Worm (Caenorhabditis elegans) whole organism, L3 larva: ENCODE data around the gene vit-1.

Experiments
- ZK546.5 ChIP-seq: sonication (generic microtip); optimal IDR thresholded peaks from 2 replicates; lab custom pipeline; 2017; ENCODE audit warnings: missing biosample characterization, missing genetic modification characterization
- ceh-82 ChIP-seq: fragments of 150-350 bp; optimal IDR thresholded peaks from 2 replicates; lab custom pipeline; 2014; ENCODE audit warnings: missing biosample characterization, missing genetic modification characterization
- elt-3 ChIP-seq, 3 experiments: fragments of 150-350 bp in 1 of 3; sonication (generic microtip) in 2 of 3; optimal IDR thresholded peaks; 2 replicates in 2 of 3; 4 replicates in 1 of 3; lab custom pipeline; 2014 to 2017; ENCODE audit warnings: missing biosample characterization in 3 of 3, missing genetic modification characterization in 3 of 3
- fos-1 ChIP-seq: fragments of 150-350 bp; optimal IDR thresholded peaks from 2 replicates; lab custom pipeline; 2014; ENCODE audit warnings: missing biosample characterization, missing genetic modification characterization
- jun-1 ChIP-seq: fragments of 150-350 bp; optimal IDR thresholded peaks from 2 replicates; lab custom pipeline; 2014; ENCODE audit warnings: missing biosample characterization, missing genetic modification reagents, missing genetic modification characterization
- lin-15B ChIP-seq: fragments of 150-350 bp; optimal IDR thresholded peaks from 2 replicates; lab custom pipeline; 2014; ENCODE audit warnings: missing biosample characterization, missing genetic modification characterization
- mml-1 ChIP-seq: fragments of 150-350 bp; sonication (generic microtip); optimal IDR thresholded peaks from 3 replicates; lab custom pipeline; 2014; ENCODE audit warnings: missing biosample characterization, missing genetic modification characterization
- nhr-237 ChIP-seq: fragments of 150-350 bp; optimal IDR thresholded peaks from 2 replicates; lab custom pipeline; 2014; ENCODE audit warnings: missing biosample characterization, missing genetic modification characterization
- nhr-25 ChIP-seq: sonication (generic microtip); optimal IDR thresholded peaks from 2 replicates; lab custom pipeline; 2017; ENCODE audit warnings: missing biosample characterization, missing genetic modification characterization
- nhr-77 ChIP-seq: fragments of 150-350 bp; optimal IDR thresholded peaks from 2 replicates; lab custom pipeline; 2014; ENCODE audit warnings: missing biosample characterization, missing genetic modification characterization
- pha-4 ChIP-seq: fragments of 150-350 bp; optimal IDR thresholded peaks from 2 replicates; lab custom pipeline; 2014; ENCODE audit warnings: missing biosample characterization, missing genetic modification reagents, missing genetic modification characterization
- skn-1 ChIP-seq: fragments of 150-350 bp; optimal IDR thresholded peaks from 2 replicates; lab custom pipeline; 2014; ENCODE audit warnings: missing biosample characterization, missing genetic modification characterization
- unc-39 ChIP-seq: sonication (generic microtip); optimal IDR thresholded peaks from 4 replicates; lab custom pipeline; 2017; ENCODE audit warnings: missing biosample characterization, missing genetic modification characterization
- ztf-11 ChIP-seq: fragments of 150-350 bp; optimal IDR thresholded peaks from 2 replicates; lab custom pipeline; 2014; ENCODE audit warnings: missing biosample characterization, missing genetic modification characterization

DNA sequence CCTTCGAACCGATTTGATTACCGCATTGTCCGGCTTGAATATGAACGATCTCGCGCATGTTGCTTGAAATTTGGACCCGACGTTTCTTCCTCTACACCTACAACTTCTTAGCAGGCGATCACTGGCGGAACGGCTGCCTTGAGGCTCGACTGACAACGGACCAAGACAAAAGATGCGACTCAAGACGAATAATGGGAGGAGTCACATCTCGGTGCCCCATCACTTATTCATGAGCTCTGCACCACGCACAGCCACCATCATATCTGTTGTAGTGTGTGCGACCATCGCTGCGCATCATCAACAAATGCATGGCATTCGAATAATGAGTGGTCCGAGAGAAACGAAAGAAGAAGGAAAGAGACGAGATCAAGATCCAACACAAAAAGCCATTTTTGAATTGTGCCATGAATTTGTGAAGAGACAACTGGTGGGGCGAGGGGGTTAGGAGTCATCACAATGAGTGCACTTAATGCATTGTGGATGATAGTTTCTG is 48.9 kb downstream of the vit-1 start, which contains the start of gene mec-7:
- TF ChIP-seq nhr-77 (tag; lab: Kevin White, UChicago) (no peak), ZK546.5 (no peak), mml-1 (tag; lab: Kevin White, UChicago) (no peak), elt-3 (tag; optimal IDR thresholded peaks at IDR 0.05; lab: Kevin White, UChicago) (no peak), lin-15B (tag; lab: Kevin White, UChicago) (no peak), fos-1 (tag; lab: Kevin White, UChicago) (no peak), pha-4 (tag; lab: Kevin White, UChicago) (no peak), skn-1 (tag; lab: Kevin White, UChicago) (no peak), jun-1 (tag; lab: Kevin White, UChicago) (no peak), unc-39 (tag; lab: Kevin White, UChicago) (no peak), ceh-82 (no peak), nhr-25 (tag; lab: Kevin White, UChicago) (no peak), ztf-11 (tag; lab: Kevin White, UChicago) (no peak), nhr-237 (tag; lab: Kevin White, UChicago) (no peak)
